Worm (Caenorhabditis elegans) whole organism, early embryonic: Measurements from ENCODE around the gene Y97E10B.1.

ENCODE experiments used
- B0310.2 ChIP-seq: sonication (generic microtip); optimal IDR thresholded peaks from 2 replicates; lab custom pipeline; 2016; ENCODE audit warnings: mild to moderate bottlenecking, missing genetic modification characterization, missing compliant biosample characterization
- F13C5.2 ChIP-seq: sonication (generic microtip); optimal IDR thresholded peaks from 2 replicates; lab custom pipeline; 2017; ENCODE audit warnings: mild to moderate bottlenecking, missing genetic modification characterization, inconsistent platforms, missing compliant biosample characterization
- aly-1 ChIP-seq: sonication (generic microtip); optimal IDR thresholded peaks from 2 replicates; lab custom pipeline; 2016; ENCODE audit warnings: missing genetic modification characterization, missing compliant biosample characterization
- ama-1 ChIP-seq: fragments of 150-350 bp; optimal IDR thresholded peaks from 2 replicates; lab custom pipeline; 2014
- ceh-13 ChIP-seq: fragments of 200-800 bp; sonication (Bioruptor generic); optimal IDR thresholded peaks from 2 replicates; lab custom pipeline; 2018; ENCODE audit warnings: mild to moderate bottlenecking, missing genetic modification characterization, missing compliant biosample characterization
- ceh-36 ChIP-seq: sonication (generic microtip); optimal IDR thresholded peaks from 2 replicates; lab custom pipeline; 2016; ENCODE audit warnings: missing genetic modification characterization, inconsistent platforms, missing compliant biosample characterization
- ets-7 ChIP-seq: sonication (generic microtip); optimal IDR thresholded peaks from 2 replicates; lab custom pipeline; 2016; ENCODE audit warnings: missing genotype, missing genetic modification characterization, missing compliant biosample characterization
- flt-1 ChIP-seq: fragments of 200-800 bp; sonication (Bioruptor generic); IDR thresholded peaks from 2 replicates; pipeline ENCODE4 v1.3.6; 2022; ENCODE audit warnings: missing genetic modification characterization, missing compliant biosample characterization
- hmbx-1 ChIP-seq: sonication (generic microtip); optimal IDR thresholded peaks from 2 replicates; lab custom pipeline; 2016; ENCODE audit warnings: mild to moderate bottlenecking, missing genetic modification characterization, missing compliant biosample characterization
- hmg-4 ChIP-seq: fragments of 200-800 bp; sonication (Bioruptor generic); optimal IDR thresholded peaks from 2 replicates; lab custom pipeline; 2018; ENCODE audit warnings: mild to moderate bottlenecking, missing genetic modification characterization, missing compliant biosample characterization
- hnd-1 ChIP-seq: sonication (generic microtip); optimal IDR thresholded peaks from 2 replicates; lab custom pipeline; 2016; ENCODE audit warnings: missing genetic modification characterization, missing compliant biosample characterization
- pes-1 ChIP-seq: fragments of 200-800 bp; sonication (Bioruptor generic); IDR thresholded peaks from 2 replicates; pipeline ENCODE4 v1.3.6; 2022; ENCODE audit warnings: missing genetic modification reagents, missing genetic modification characterization, missing compliant biosample characterization
- scrt-1 ChIP-seq: fragments of 200-800 bp; sonication (Bioruptor generic); IDR thresholded peaks from 2 replicates; pipeline ENCODE4 v1.3.6; 2022; ENCODE audit warnings: missing genetic modification characterization, missing compliant biosample characterization
- sea-1 ChIP-seq: fragments of 200-800 bp; sonication (Bioruptor generic); conservative IDR thresholded peaks from 2 replicates; pipeline ENCODE4 v1.3.6; 2022; ENCODE audit warnings: missing genetic modification characterization, missing compliant biosample characterization
- tbx-11 ChIP-seq: fragments of 200-800 bp; sonication (Bioruptor generic); IDR thresholded peaks from 2 replicates; pipeline ENCODE4 v1.3.6; 2022; ENCODE audit warnings: missing genetic modification characterization, missing compliant biosample characterization
- tbx-37 ChIP-seq: fragments of 200-800 bp; sonication (Bioruptor generic); conservative IDR thresholded peaks from 2 replicates; pipeline ENCODE4 v1.3.6; 2022; ENCODE audit warnings: missing genetic modification reagents, missing genetic modification characterization, missing compliant biosample characterization
- tra-4 ChIP-seq: sonication (generic microtip); optimal IDR thresholded peaks from 2 replicates; lab custom pipeline; 2017; ENCODE audit warnings: missing genetic modification characterization, missing compliant biosample characterization

Y97E10B.1 gene

ce11 chrV:7928660-7929059 is 15.0 kb upstream of the Y97E10B.1 start, which contains the start of gene srsx-5:
TSS of gene srsx-5 (plus strand) at chrV:7928960.
- TF ChIP-seq tbx-37 (GFP tag; lab: Robert Waterston, UW), result no peak
- TF ChIP-seq hmg-4, result no peak
- TF ChIP-seq ceh-36 (tag; lab: Kevin White, UChicago), result no peak
- TF ChIP-seq aly-1 (tag; lab: Kevin White, UChicago), result no peak
- TF ChIP-seq ceh-13, result no peak
- TF ChIP-seq B0310.2 (tag; lab: Kevin White, UChicago), result no peak
- TF ChIP-seq sea-1, result no peak
- no peak for TF ChIP-seq ets-7 (tag; lab: Kevin White, UChicago)
- no peak for TF ChIP-seq tbx-11 (GFP tag; lab: Robert Waterston, UW)
- no peak for TF ChIP-seq hmbx-1 (tag; lab: Kevin White, UChicago)
- no peak for TF ChIP-seq ama-1 (lab: Kevin White, UChicago)
- no peak for TF ChIP-seq tra-4 (tag; lab: Kevin White, UChicago)
- TF ChIP-seq scrt-1 (GFP tag; lab: Robert Waterston, UW), result no peak
- no peak for TF ChIP-seq hnd-1 (tag; lab: Kevin White, UChicago)
- TF ChIP-seq flt-1 (GFP tag; lab: Robert Waterston, UW), result no peak
- TF ChIP-seq F13C5.2, result no peak

ce11 chrV:7932998-7933397 is 10.7 kb upstream of the Y97E10B.1 start, which contains the start of gene ncx-10:
TSS of gene ncx-10 (minus strand) at chrV:7933098.
- TF ChIP-seq ceh-36 (tag; lab: Kevin White, UChicago) (no peak), B0310.2 (tag; lab: Kevin White, UChicago) (no peak), scrt-1 (GFP tag; lab: Robert Waterston, UW) (no peak), ets-7 (tag; lab: Kevin White, UChicago) (no peak), sea-1 (no peak), flt-1 (GFP tag; lab: Robert Waterston, UW) (no peak), ama-1 (lab: Kevin White, UChicago) (no peak)

DNA sequence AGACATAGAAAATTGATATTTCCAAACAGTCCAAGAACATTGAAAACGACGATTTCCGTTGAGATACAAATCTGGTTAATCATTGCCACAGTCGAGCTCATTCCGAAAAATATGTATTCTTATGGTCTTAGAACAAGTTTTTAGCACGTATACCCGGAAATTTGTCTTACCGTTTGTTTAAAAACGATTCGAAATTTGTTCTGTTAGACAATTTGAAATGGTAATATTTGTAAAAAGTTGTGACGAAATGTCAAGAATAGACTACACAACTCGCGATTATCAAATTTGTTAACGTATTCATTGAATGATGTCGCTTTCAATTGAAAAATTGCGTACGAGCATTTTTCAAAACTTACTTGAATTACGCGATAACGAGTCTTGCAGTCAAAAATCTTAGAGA is 6.5 kb upstream of the Y97E10B.1 start, which contains the start of gene srsx-3:
TSS of gene srsx-3 (minus strand) at position 101 of the 400 bp plus-strand sequence.
- TF ChIP-seq ceh-13 (no peak), B0310.2 (tag; lab: Kevin White, UChicago) (no peak), hmbx-1 (tag; lab: Kevin White, UChicago) (no peak), scrt-1 (GFP tag; lab: Robert Waterston, UW) (no peak), aly-1 (tag; lab: Kevin White, UChicago) (no peak), tbx-37 (GFP tag; lab: Robert Waterston, UW) (no peak), ets-7 (tag; lab: Kevin White, UChicago) (no peak), flt-1 (GFP tag; lab: Robert Waterston, UW) (no peak), hnd-1 (tag; lab: Kevin White, UChicago) (no peak), hmg-4 (no peak), tbx-11 (GFP tag; lab: Robert Waterston, UW) (no peak), sea-1 (no peak), ama-1 (lab: Kevin White, UChicago) (no peak), ceh-36 (tag; lab: Kevin White, UChicago) (no peak), pes-1 (GFP tag; lab: Robert Waterston, UW) (no peak), F13C5.2 (no peak)

- TF ChIP-seq pes-1 (GFP tag; lab: Robert Waterston, UW) (no peak), scrt-1 (GFP tag; lab: Robert Waterston, UW) (no peak), ets-7 (tag; lab: Kevin White, UChicago) (no peak)
Measured at ce11 chrV:7940299-7940698, 3.4 kb upstream of the Y97E10B.1 start, which contains the start of gene srt-53. TSS of gene srt-53 (minus strand) at chrV:7940399.

DNA sequence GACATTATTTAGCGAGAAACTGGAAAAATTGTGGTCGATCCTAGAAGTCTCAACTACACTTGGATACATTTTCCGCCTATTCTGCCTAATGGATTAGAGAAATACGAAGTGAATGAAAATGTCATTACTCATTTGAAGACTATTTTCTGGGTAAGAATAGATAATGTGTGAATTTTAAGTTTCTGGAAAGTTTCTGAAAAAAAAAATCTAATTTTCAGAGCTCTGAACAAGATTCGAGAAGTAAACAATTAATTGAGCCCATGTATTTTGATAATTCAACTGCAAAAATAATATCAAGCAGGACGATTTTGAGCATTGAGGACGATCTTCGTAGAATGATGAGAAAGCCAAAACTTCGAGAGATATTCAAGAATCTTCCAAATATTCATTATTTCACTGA is 2.6 kb downstream of the Y97E10B.1 start:
- no peak for TF ChIP-seq ets-7 (tag; lab: Kevin White, UChicago)
- no peak for TF ChIP-seq hnd-1 (tag; lab: Kevin White, UChicago)
- TF ChIP-seq ceh-36 (tag; lab: Kevin White, UChicago), result no peak

DNA sequence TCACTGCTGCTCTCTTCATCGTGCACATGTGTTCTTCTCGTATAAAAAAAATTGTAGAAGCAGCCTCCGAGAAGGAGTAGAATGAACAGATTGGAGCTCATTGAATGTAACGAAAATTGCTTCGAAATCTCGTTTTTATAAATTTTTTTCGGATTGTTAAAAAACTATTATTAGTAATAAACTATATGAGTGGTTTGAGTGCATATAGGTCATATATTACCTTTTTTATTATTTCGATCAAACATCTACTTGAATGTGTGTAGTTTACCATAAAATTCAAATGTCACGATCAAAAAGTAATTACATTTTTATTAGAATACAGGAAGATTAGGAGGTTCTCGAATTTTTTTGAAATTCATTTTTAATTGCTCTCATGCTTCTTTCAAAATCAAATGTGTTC is 9.2 kb downstream of the Y97E10B.1 start, which contains the start of gene clec-216:
TSS of gene clec-216 (minus strand) at position 101 of the 400 bp plus-strand sequence.
- no peak for TF ChIP-seq ceh-36 (tag; lab: Kevin White, UChicago)
- no peak for TF ChIP-seq flt-1 (GFP tag; lab: Robert Waterston, UW)
- no peak for TF ChIP-seq tra-4 (tag; lab: Kevin White, UChicago)
- TF ChIP-seq aly-1 (tag; lab: Kevin White, UChicago), result no peak

DNA sequence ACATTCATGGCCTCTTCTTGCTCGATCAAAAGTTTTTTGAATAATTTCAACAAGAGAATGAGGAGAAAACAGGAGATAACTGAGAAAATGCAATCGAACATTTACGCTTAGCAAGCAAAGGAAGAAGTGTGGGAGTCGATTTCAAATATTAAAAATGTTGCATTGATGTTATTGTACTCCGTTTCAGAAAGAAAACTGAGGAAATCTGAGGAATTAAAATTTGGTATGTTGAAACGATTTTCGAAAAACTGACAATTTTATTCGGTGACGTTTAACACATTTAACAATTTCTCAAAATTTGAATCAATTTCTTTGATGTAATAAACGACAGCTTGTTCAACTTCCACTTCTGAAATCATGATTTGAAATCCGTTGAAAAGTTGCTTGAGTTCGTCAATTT is 10.9 kb downstream of the Y97E10B.1 start, which contains the start of gene F26D11.13:
TSS of gene F26D11.13 (minus strand) at position 101 of the 400 bp plus-strand sequence.
- TF ChIP-seq ceh-36 (tag; lab: Kevin White, UChicago) (no peak), F13C5.2 (no peak), B0310.2 (tag; lab: Kevin White, UChicago) (no peak), tbx-37 (GFP tag; lab: Robert Waterston, UW) (no peak), tbx-11 (GFP tag; lab: Robert Waterston, UW) (no peak), tra-4 (tag; lab: Kevin White, UChicago) (no peak)

- TF ChIP-seq ceh-13, result no peak
- no peak for TF ChIP-seq ets-7 (tag; lab: Kevin White, UChicago)
- TF ChIP-seq ceh-36 (tag; lab: Kevin White, UChicago), result no peak
- no peak for TF ChIP-seq aly-1 (tag; lab: Kevin White, UChicago)
- no peak for TF ChIP-seq pes-1 (GFP tag; lab: Robert Waterston, UW)
- TF ChIP-seq flt-1 (GFP tag; lab: Robert Waterston, UW), result no peak
- no peak for TF ChIP-seq F13C5.2
- TF ChIP-seq B0310.2 (tag; lab: Kevin White, UChicago), result no peak
- no peak for TF ChIP-seq hnd-1 (tag; lab: Kevin White, UChicago)
- no peak for TF ChIP-seq sea-1
- no peak for TF ChIP-seq ama-1 (lab: Kevin White, UChicago)
- no peak for TF ChIP-seq tbx-37 (GFP tag; lab: Robert Waterston, UW)
- TF ChIP-seq tra-4 (tag; lab: Kevin White, UChicago), result no peak
- no peak for TF ChIP-seq scrt-1 (GFP tag; lab: Robert Waterston, UW)
- no peak for TF ChIP-seq hmbx-1 (tag; lab: Kevin White, UChicago)
- TF ChIP-seq hmg-4, result no peak
- TF ChIP-seq tbx-11 (GFP tag; lab: Robert Waterston, UW), result no peak
Measured at ce11 chrV:7955168-7955567, 11.5 kb downstream of the Y97E10B.1 start, which contains the start of gene F26D11.12. TSS of gene F26D11.12 (minus strand) at chrV:7955312.
